Fruit fly (Drosophila melanogaster): Measurements from ENCODE around the gene hoe2.

- TF ChIP-seq CG8478 (optimal IDR thresholded peaks at IDR 0.05): no peak
- TF ChIP-seq usp (GFP tag; optimal IDR thresholded peaks at IDR 0.05): no peak
- TF ChIP-seq EcR (GFP tag; optimal IDR thresholded peaks at IDR 0.05): no peak
- TF ChIP-seq psq (optimal IDR thresholded peaks at IDR 0.05): no peak
- no peak for TF ChIP-seq Dll (optimal IDR thresholded peaks at IDR 0.05)
Observed at dm6 chr2L:4965923-4966322, 29.7 kb upstream of the hoe2 start.
